Worm (Caenorhabditis elegans): ENCODE data around the gene cpx-2.

ce11 chrX:13106177-13106761 is 35.2 kb upstream of the cpx-2 start:
- TF ChIP-seq C17E4.6 (GFP tag; IDR thresholded peaks at IDR 0.05) (no peak), athp-1 (tag; optimal IDR thresholded peaks at IDR 0.05) (no peak), tbp1 (GFP tag; optimal IDR thresholded peaks at IDR 0.05) (no peak), hmg-1.2 (GFP tag; IDR thresholded peaks at IDR 0.05) (no peak), Y95B8A.8 (GFP tag; IDR thresholded peaks at IDR 0.05) (no peak), dpl-1 (GFP tag; optimal IDR thresholded peaks at IDR 0.05) (no peak)
